Worm (Caenorhabditis elegans) whole organism, L3 larva: Measurements from ENCODE around the gene grl-29.

Experiments used
- nhr-11 ChIP-seq: fragments of 150-350 bp; optimal IDR thresholded peaks from 2 replicates; lab custom pipeline; 2014; ENCODE audit warnings: missing biosample characterization, missing genetic modification characterization
- nhr-12 ChIP-seq: fragments of 150-350 bp; optimal IDR thresholded peaks from 2 replicates; lab custom pipeline; 2014; ENCODE audit warnings: missing biosample characterization, missing genetic modification characterization

- no peak for TF ChIP-seq nhr-12 (tag; lab: Kevin White, UChicago)
- TF ChIP-seq nhr-11 (tag; lab: Kevin White, UChicago), result no peak
Measured at ce11 chrV:3530403-3530802, 24.6 kb downstream of the grl-29 start, which contains the start of gene srbc-66.
